Worm (Caenorhabditis elegans) whole organism, L3 larva: ENCODE measurements around the gene magu-1.

Source experiments
- R02D3.7 ChIP-seq: fragments of 150-350 bp; optimal IDR thresholded peaks from 2 replicates; lab custom pipeline; 2014; ENCODE audit warnings: missing biosample characterization, missing genetic modification characterization
- ZK546.5 ChIP-seq: sonication (generic microtip); optimal IDR thresholded peaks from 2 replicates; lab custom pipeline; 2017; ENCODE audit warnings: missing biosample characterization, missing genetic modification characterization
- ceh-16 ChIP-seq: sonication (generic microtip); optimal IDR thresholded peaks from 2 replicates; lab custom pipeline; 2017; ENCODE audit warnings: missing biosample characterization, missing genetic modification characterization
- ceh-82 ChIP-seq: fragments of 150-350 bp; optimal IDR thresholded peaks from 2 replicates; lab custom pipeline; 2014; ENCODE audit warnings: missing biosample characterization, missing genetic modification characterization
- ceh-9 ChIP-seq: sonication (generic microtip); optimal IDR thresholded peaks from 2 replicates; lab custom pipeline; 2018; ENCODE audit warnings: missing biosample characterization, missing genetic modification characterization
- daf-12 ChIP-seq: fragments of 150-350 bp; optimal IDR thresholded peaks from 2 replicates; lab custom pipeline; 2014; ENCODE audit warnings: missing biosample characterization, missing genetic modification reagents, missing genetic modification characterization
- egl-27 ChIP-seq: sonication (generic microtip); optimal IDR thresholded peaks from 4 replicates; lab custom pipeline; 2017; ENCODE audit warnings: missing biosample characterization, missing genetic modification reagents, missing genetic modification characterization
- egl-5 ChIP-seq: fragments of 150-350 bp; optimal IDR thresholded peaks from 2 replicates; lab custom pipeline; 2017; ENCODE audit warnings: missing biosample characterization, missing genetic modification reagents, missing genetic modification characterization, inconsistent platforms
- elt-1 ChIP-seq: fragments of 150-350 bp; optimal IDR thresholded peaks from 2 replicates; lab custom pipeline; 2014; ENCODE audit warnings: missing biosample characterization, missing genetic modification characterization
- elt-3 ChIP-seq, 3 experiments: fragments of 150-350 bp in 1 of 3; sonication (generic microtip) in 2 of 3; optimal IDR thresholded peaks; 2 replicates in 2 of 3; 4 replicates in 1 of 3; lab custom pipeline; 2014 to 2017; ENCODE audit warnings: missing biosample characterization in 3 of 3, missing genetic modification characterization in 3 of 3
- eor-1 ChIP-seq, 2 experiments: fragments of 150-350 bp; optimal IDR thresholded peaks; 2 replicates each; lab custom pipeline; 2014 to 2018; ENCODE audit warnings: missing biosample characterization in 2 of 2, missing genetic modification characterization in 2 of 2
- fkh-10 ChIP-seq: sonication (generic microtip); optimal IDR thresholded peaks from 2 replicates; lab custom pipeline; 2017; ENCODE audit warnings: missing biosample characterization, missing genetic modification reagents, missing genetic modification characterization
- hmg-11 ChIP-seq: sonication (generic microtip); optimal IDR thresholded peaks from 2 replicates; lab custom pipeline; 2016; ENCODE audit warnings: missing genetic modification characterization, missing compliant biosample characterization
- jun-1 ChIP-seq: fragments of 150-350 bp; optimal IDR thresholded peaks from 2 replicates; lab custom pipeline; 2014; ENCODE audit warnings: missing biosample characterization, missing genetic modification reagents, missing genetic modification characterization
- lin-15B ChIP-seq: fragments of 150-350 bp; optimal IDR thresholded peaks from 2 replicates; lab custom pipeline; 2014; ENCODE audit warnings: missing biosample characterization, missing genetic modification characterization
- lin-39 ChIP-seq: fragments of 150-350 bp; optimal IDR thresholded peaks from 2 replicates; lab custom pipeline; 2018; ENCODE audit warnings: missing biosample characterization, missing genetic modification reagents, missing genetic modification characterization
- lsy-12 ChIP-seq: sonication (generic microtip); optimal IDR thresholded peaks from 2 replicates; lab custom pipeline; 2016; ENCODE audit warnings: mild to moderate bottlenecking, missing genetic modification characterization, missing compliant biosample characterization
- mdl-1 ChIP-seq: fragments of 150-350 bp; optimal IDR thresholded peaks from 2 replicates; lab custom pipeline; 2014; ENCODE audit warnings: missing biosample characterization, missing genetic modification characterization
- mml-1 ChIP-seq: fragments of 150-350 bp; sonication (generic microtip); optimal IDR thresholded peaks from 3 replicates; lab custom pipeline; 2014; ENCODE audit warnings: missing biosample characterization, missing genetic modification characterization
- nfya-1 ChIP-seq: sonication (generic microtip); optimal IDR thresholded peaks from 2 replicates; lab custom pipeline; 2017; ENCODE audit warnings: missing genetic modification characterization, mild to moderate bottlenecking, missing compliant biosample characterization, antibody characterized with exemption, moderate library complexity; ENCODE audit not compliant: insufficient read depth
- nhr-23 ChIP-seq: fragments of 150-350 bp; optimal IDR thresholded peaks from 2 replicates; lab custom pipeline; 2014; ENCODE audit warnings: missing biosample characterization, missing genetic modification reagents, missing genetic modification characterization
- nhr-237 ChIP-seq: fragments of 150-350 bp; optimal IDR thresholded peaks from 2 replicates; lab custom pipeline; 2014; ENCODE audit warnings: missing biosample characterization, missing genetic modification characterization
- nhr-25 ChIP-seq: sonication (generic microtip); optimal IDR thresholded peaks from 2 replicates; lab custom pipeline; 2017; ENCODE audit warnings: missing biosample characterization, missing genetic modification characterization
- nhr-28 ChIP-seq: fragments of 150-350 bp; optimal IDR thresholded peaks from 2 replicates; lab custom pipeline; 2014; ENCODE audit warnings: missing biosample characterization, missing genetic modification characterization
- nhr-43 ChIP-seq: sonication (generic microtip); optimal IDR thresholded peaks from 2 replicates; lab custom pipeline; 2016; ENCODE audit warnings: mild to moderate bottlenecking, missing genetic modification characterization, missing compliant biosample characterization; ENCODE audit not compliant: poor library complexity, severe bottlenecking
- nhr-76 ChIP-seq: fragments of 150-350 bp; sonication (generic microtip); optimal IDR thresholded peaks from 5 replicates; lab custom pipeline; 2014; ENCODE audit warnings: missing biosample characterization, missing genetic modification characterization
- nhr-77 ChIP-seq: fragments of 150-350 bp; optimal IDR thresholded peaks from 2 replicates; lab custom pipeline; 2014; ENCODE audit warnings: missing biosample characterization, missing genetic modification characterization
- pha-4 ChIP-seq: fragments of 150-350 bp; optimal IDR thresholded peaks from 2 replicates; lab custom pipeline; 2014; ENCODE audit warnings: missing biosample characterization, missing genetic modification reagents, missing genetic modification characterization
- pqm-1 ChIP-seq: fragments of 150-350 bp; optimal IDR thresholded peaks from 2 replicates; lab custom pipeline; 2017; ENCODE audit warnings: missing biosample characterization, missing genetic modification characterization, inconsistent platforms
- snpc-4 ChIP-seq: fragments of 150-350 bp; optimal IDR thresholded peaks from 2 replicates; lab custom pipeline; 2014; ENCODE audit warnings: missing biosample characterization, missing genetic modification characterization
- tbx-2 ChIP-seq: sonication (generic microtip); optimal IDR thresholded peaks from 2 replicates; lab custom pipeline; 2016; ENCODE audit warnings: mild to moderate bottlenecking, missing genetic modification characterization, missing compliant biosample characterization
- unc-39 ChIP-seq: sonication (generic microtip); optimal IDR thresholded peaks from 4 replicates; lab custom pipeline; 2017; ENCODE audit warnings: missing biosample characterization, missing genetic modification characterization
- zag-1 ChIP-seq: fragments of 150-350 bp; optimal IDR thresholded peaks from 2 replicates; lab custom pipeline; 2014; ENCODE audit warnings: missing biosample characterization, missing genetic modification characterization
- ztf-4 ChIP-seq: fragments of 150-350 bp; optimal IDR thresholded peaks from 2 replicates; lab custom pipeline; 2014; ENCODE audit warnings: missing biosample characterization, missing genetic modification characterization

Gene magu-1

ce11 chrIII:502583-502982, 31.1 kb upstream of the magu-1 start (continued):
- TF ChIP-seq unc-39 (tag; lab: Kevin White, UChicago) (no peak), ceh-16 (tag; lab: Kevin White, UChicago) (no peak), fkh-10 (GFP tag; lab: Kevin White, UChicago) (no peak), nhr-28 (tag; lab: Kevin White, UChicago) (no peak), elt-3 (tag; optimal IDR thresholded peaks at IDR 0.05; lab: Kevin White, UChicago) (peak in 1 of 3 experiments; percentile 58), pqm-1 (tag; lab: Kevin White, UChicago) (peak; percentile 47), ZK546.5 (tag; lab: Kevin White, UChicago) (no peak), ceh-82 (peak; percentile 9), egl-5 (peak; percentile 80), mdl-1 (no peak), daf-12 (tag; lab: Kevin White, UChicago) (no peak), nhr-237 (no peak), R02D3.7 (tag; lab: Kevin White, UChicago) (peak; percentile 2), nhr-43 (tag; lab: Kevin White, UChicago) (peak; percentile 89), nhr-23 (peak; percentile 72), elt-1 (tag; lab: Kevin White, UChicago) (no peak), mml-1 (no peak), tbx-2 (tag; lab: Kevin White, UChicago) (peak; percentile 80)
- TF ChIP-seq, all 47 proteins: peak for 19

- TF ChIP-seq jun-1 (tag; lab: Kevin White, UChicago), result no peak
- TF ChIP-seq pha-4 (tag; lab: Kevin White, UChicago), result peak; percentile 63
- no peak for TF ChIP-seq hmg-11 (tag; lab: Kevin White, UChicago)
- TF ChIP-seq nhr-23, result peak; percentile 24
- no peak for TF ChIP-seq R02D3.7 (tag; lab: Kevin White, UChicago)
- no peak for TF ChIP-seq ceh-82
- no peak for TF ChIP-seq ztf-4 (tag; lab: Kevin White, UChicago)
- no peak for TF ChIP-seq lsy-12
- no peak for TF ChIP-seq snpc-4 (tag; lab: Kevin White, UChicago)
- no peak for TF ChIP-seq egl-27 (tag; lab: Kevin White, UChicago)
- peak; percentile 67 for TF ChIP-seq nfya-1
- TF ChIP-seq lin-15B (tag; lab: Kevin White, UChicago), result peak; percentile 48
Observed at ce11 chrIII:491090-491597, 19.6 kb upstream of the magu-1 start, which contains the start of gene unc-45. Gene unc-45 (plus strand): TSS chrIII:491547.

DNA sequence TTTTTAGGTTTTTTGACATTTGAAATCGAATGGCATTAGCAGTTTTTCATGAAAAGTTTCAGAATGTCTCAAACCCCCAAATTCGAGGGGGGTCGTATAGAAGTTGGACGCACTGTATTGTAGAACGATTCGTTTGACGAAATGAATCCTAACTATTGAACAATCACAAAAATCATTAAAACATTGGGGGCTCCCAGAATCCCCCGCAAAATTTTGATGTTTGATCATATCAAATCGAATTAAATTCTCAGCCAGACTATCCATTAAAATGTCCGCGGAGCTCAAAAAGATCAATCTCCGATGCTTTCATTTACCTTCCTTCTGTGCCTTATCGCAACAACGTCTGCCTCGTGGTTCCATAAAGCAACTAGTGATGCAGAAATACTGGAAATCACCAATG, 17.0 kb upstream of the magu-1 start, which contains the start of gene F30H5.5:
TSS of gene F30H5.5 (plus strand) at position 301 of the 400 bp plus-strand sequence.
- TF ChIP-seq daf-12 (tag; lab: Kevin White, UChicago) (no peak), ceh-16 (tag; lab: Kevin White, UChicago) (no peak), ZK546.5 (tag; lab: Kevin White, UChicago) (no peak), eor-1 (tag; optimal IDR thresholded peaks at IDR 0.05; lab: Kevin White, UChicago) (no peak), fkh-10 (GFP tag; lab: Kevin White, UChicago) (no peak)
- TF ChIP-seq, all 47 proteins: peak for 0

- no peak for TF ChIP-seq lin-39 (tag; lab: Kevin White, UChicago)
- TF ChIP-seq ZK546.5 (tag; lab: Kevin White, UChicago), result no peak
- no peak for TF ChIP-seq nhr-77 (tag; lab: Kevin White, UChicago)
- no peak for TF ChIP-seq nhr-237
- no peak for TF ChIP-seq daf-12 (tag; lab: Kevin White, UChicago)
- no peak for TF ChIP-seq egl-27 (tag; lab: Kevin White, UChicago)
- TF ChIP-seq jun-1 (tag; lab: Kevin White, UChicago), result no peak
- TF ChIP-seq nhr-25 (tag; lab: Kevin White, UChicago), result no peak
- TF ChIP-seq R02D3.7 (tag; lab: Kevin White, UChicago), result no peak
- TF ChIP-seq ceh-9 (tag; lab: Kevin White, UChicago), result no peak
- TF ChIP-seq ceh-82, result no peak
- no peak for TF ChIP-seq zag-1 (tag; lab: Kevin White, UChicago)
- TF ChIP-seq nhr-76 (tag; lab: Kevin White, UChicago), result no peak
Observed at ce11 chrIII:486077-486597, 14.6 kb upstream of the magu-1 start, which contains the start of gene nlp-32. Gene nlp-32 (minus strand): TSS chrIII:486547.
